Worm (Caenorhabditis elegans) whole organism, L2 larva: ENCODE results near the gene srh-200.

ENCODE experiments used
- C34F6.9 ChIP-seq: fragments of 150-350 bp; optimal IDR thresholded peaks from 2 replicates; lab custom pipeline; 2014; ENCODE audit warnings: missing biosample characterization, missing genetic modification characterization
- F13H6.1 ChIP-seq: sonication (generic microtip); optimal IDR thresholded peaks from 2 replicates; lab custom pipeline; 2016; ENCODE audit warnings: missing genetic modification characterization, missing compliant biosample characterization
- R02D3.7 ChIP-seq: fragments of 150-350 bp; optimal IDR thresholded peaks from 2 replicates; lab custom pipeline; 2014; ENCODE audit warnings: missing biosample characterization, missing genetic modification characterization
- Y55F3AM.14 ChIP-seq: fragments of 200-800 bp; sonication (Bioruptor generic); optimal IDR thresholded peaks from 2 replicates; lab custom pipeline; 2018; ENCODE audit warnings: mild to moderate bottlenecking, missing genetic modification characterization, missing compliant biosample characterization
- ZK546.5 ChIP-seq: sonication (generic microtip); optimal IDR thresholded peaks from 2 replicates; lab custom pipeline; 2017; ENCODE audit warnings: missing biosample characterization, missing genetic modification characterization
- ama-1 ChIP-seq: fragments of 150-350 bp; optimal IDR thresholded peaks from 2 replicates; lab custom pipeline; 2018; ENCODE audit warnings: inconsistent platforms
- ceh-82 ChIP-seq: fragments of 150-350 bp; optimal IDR thresholded peaks from 2 replicates; lab custom pipeline; 2014; ENCODE audit warnings: missing biosample characterization, missing genetic modification characterization
- crh-2 ChIP-seq: sonication (generic microtip); optimal IDR thresholded peaks from 2 replicates; lab custom pipeline; 2017; ENCODE audit warnings: missing biosample characterization, missing genetic modification characterization
- dmd-4 ChIP-seq: sonication (generic microtip); optimal IDR thresholded peaks from 2 replicates; lab custom pipeline; 2017; ENCODE audit warnings: missing biosample characterization, missing genetic modification characterization
- egl-27 ChIP-seq: sonication (generic microtip); optimal IDR thresholded peaks from 3 replicates; lab custom pipeline; 2017; ENCODE audit warnings: missing biosample characterization, missing genetic modification reagents, missing genetic modification characterization
- elt-1 ChIP-seq: fragments of 150-350 bp; optimal IDR thresholded peaks from 2 replicates; lab custom pipeline; 2014; ENCODE audit warnings: missing biosample characterization, missing genetic modification characterization
- fos-1 ChIP-seq: fragments of 150-350 bp; optimal IDR thresholded peaks from 2 replicates; lab custom pipeline; 2014; ENCODE audit warnings: missing biosample characterization, missing genetic modification characterization
- lin-11 ChIP-seq: fragments of 150-350 bp; sonication (generic microtip); optimal IDR thresholded peaks from 2 replicates; lab custom pipeline; 2014; ENCODE audit warnings: missing biosample characterization, missing genetic modification characterization, inconsistent platforms, mixed read lengths
- lin-13 ChIP-seq: fragments of 150-350 bp; optimal IDR thresholded peaks from 2 replicates; lab custom pipeline; 2014; ENCODE audit warnings: missing biosample characterization, missing genetic modification reagents, missing genetic modification characterization
- lin-39 ChIP-seq: fragments of 150-350 bp; optimal IDR thresholded peaks from 2 replicates; lab custom pipeline; 2014; ENCODE audit warnings: missing biosample characterization, missing genetic modification reagents, missing genetic modification characterization
- lsy-2 ChIP-seq, 2 experiments: fragments of 150-350 bp in 1 of 2; sonication (generic microtip) in 1 of 2; optimal IDR thresholded peaks; 2 replicates each; lab custom pipeline; 2014 to 2017; ENCODE audit warnings: missing biosample characterization in 2 of 2, missing genetic modification characterization in 2 of 2
- mab-5 ChIP-seq: fragments of 150-350 bp; optimal IDR thresholded peaks from 2 replicates; lab custom pipeline; 2014; ENCODE audit warnings: missing biosample characterization, missing genetic modification characterization
- mbf-1 ChIP-seq: sonication (generic microtip); optimal IDR thresholded peaks from 2 replicates; lab custom pipeline; 2017; ENCODE audit warnings: missing biosample characterization, missing genetic modification characterization
- nhr-10 ChIP-seq: sonication (generic microtip); optimal IDR thresholded peaks from 2 replicates; lab custom pipeline; 2017; ENCODE audit warnings: missing biosample characterization, missing genetic modification characterization
- nhr-12 ChIP-seq: fragments of 150-350 bp; optimal IDR thresholded peaks from 2 replicates; lab custom pipeline; 2014; ENCODE audit warnings: missing biosample characterization, missing genetic modification characterization
- nhr-129 ChIP-seq: fragments of 150-350 bp; optimal IDR thresholded peaks from 2 replicates; lab custom pipeline; 2014; ENCODE audit warnings: missing biosample characterization, missing genetic modification characterization
- nhr-21 ChIP-seq: fragments of 150-350 bp; optimal IDR thresholded peaks from 2 replicates; lab custom pipeline; 2014; ENCODE audit warnings: missing biosample characterization, missing genetic modification characterization
- nhr-23 ChIP-seq: fragments of 150-350 bp; optimal IDR thresholded peaks from 2 replicates; lab custom pipeline; 2014; ENCODE audit warnings: missing biosample characterization, missing genetic modification reagents, missing genetic modification characterization
- nhr-237 ChIP-seq: fragments of 150-350 bp; optimal IDR thresholded peaks from 2 replicates; lab custom pipeline; 2014; ENCODE audit warnings: missing biosample characterization, missing genetic modification characterization
- nhr-6 ChIP-seq: fragments of 150-350 bp; optimal IDR thresholded peaks from 2 replicates; lab custom pipeline; 2014; ENCODE audit warnings: missing biosample characterization, missing genetic modification characterization
- nhr-77 ChIP-seq: fragments of 150-350 bp; optimal IDR thresholded peaks from 2 replicates; lab custom pipeline; 2014; ENCODE audit warnings: missing biosample characterization, missing genetic modification characterization
- peb-1 ChIP-seq: fragments of 150-350 bp; optimal IDR thresholded peaks from 2 replicates; lab custom pipeline; 2014; ENCODE audit warnings: missing biosample characterization, missing genetic modification characterization
- sem-4 ChIP-seq: fragments of 150-350 bp; optimal IDR thresholded peaks from 2 replicates; lab custom pipeline; 2014; ENCODE audit warnings: missing biosample characterization, missing genetic modification reagents, missing genetic modification characterization
- skn-1 ChIP-seq: sonication (generic microtip); optimal IDR thresholded peaks from 2 replicates; lab custom pipeline; 2017; ENCODE audit warnings: missing biosample characterization, missing genetic modification characterization
- sma-9 ChIP-seq, 2 experiments: fragments of 150-350 bp in 1 of 2; sonication (generic microtip) in 1 of 2; optimal IDR thresholded peaks; 2 replicates each; lab custom pipeline; 2014 to 2016; ENCODE audit warnings: missing genetic modification characterization in 2 of 2, mild to moderate bottlenecking in 1 of 2, missing biosample characterization in 1 of 2, missing compliant biosample characterization in 1 of 2, missing genetic modification reagents in 1 of 2, moderate library complexity in 1 of 2
- snpc-4 ChIP-seq: fragments of 150-350 bp; optimal IDR thresholded peaks from 2 replicates; lab custom pipeline; 2014; ENCODE audit warnings: missing biosample characterization, missing genetic modification characterization
- unc-39 ChIP-seq: fragments of 150-350 bp; optimal IDR thresholded peaks from 2 replicates; lab custom pipeline; 2014; ENCODE audit warnings: missing biosample characterization, missing genetic modification characterization
- unc-55 ChIP-seq: fragments of 150-350 bp; sonication (generic microtip); optimal IDR thresholded peaks from 3 replicates; lab custom pipeline; 2014; ENCODE audit warnings: missing biosample characterization, missing genetic modification reagents, missing genetic modification characterization
- zag-1 ChIP-seq: fragments of 150-350 bp; optimal IDR thresholded peaks from 2 replicates; lab custom pipeline; 2014; ENCODE audit warnings: missing biosample characterization, missing genetic modification characterization
- ztf-1 ChIP-seq: fragments of 200-800 bp; sonication (Bioruptor generic); conservative IDR thresholded peaks from 2 replicates; pipeline ENCODE4 v1.3.6; 2022; ENCODE audit warnings: missing genetic modification characterization, missing compliant biosample characterization

Gene srh-200

DNA sequence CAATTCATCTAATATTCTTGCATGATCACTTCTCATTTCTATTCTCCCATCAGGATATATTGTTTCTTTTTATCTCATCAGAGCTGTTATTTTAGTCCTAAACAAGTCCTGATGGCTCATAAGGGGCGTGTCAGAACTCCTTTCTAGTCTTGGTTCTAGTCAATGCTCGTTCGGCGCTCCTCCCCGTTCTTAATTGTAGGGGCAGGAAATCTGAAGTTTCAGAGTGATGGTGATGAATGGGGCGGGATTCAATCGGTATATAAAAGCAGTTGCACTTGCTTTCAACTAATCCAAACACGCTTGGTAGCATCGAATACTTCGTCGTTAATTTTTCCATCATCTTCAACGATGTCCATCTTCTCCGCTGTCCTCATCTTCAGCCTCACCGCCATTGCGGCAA lies 18.8 kb upstream of the srh-200 start, which contains the start of gene C12D5.4:
C12D5.4 (plus strand) TSS at position 301 of the 400 bp plus-strand sequence.
- TF ChIP-seq unc-39 (tag; lab: Kevin White, UChicago): no peak
- TF ChIP-seq fos-1 (tag; lab: Kevin White, UChicago): no peak
- no peak for TF ChIP-seq lsy-2 (tag; optimal IDR thresholded peaks at IDR 0.05; lab: Kevin White, UChicago)
- TF ChIP-seq egl-27 (tag; lab: Kevin White, UChicago): no peak
- TF ChIP-seq peb-1 (tag; lab: Kevin White, UChicago): no peak
- no peak for TF ChIP-seq nhr-6 (tag; lab: Kevin White, UChicago)
- TF ChIP-seq crh-2 (tag; lab: Kevin White, UChicago): no peak
- TF ChIP-seq nhr-10: no peak
- no peak for TF ChIP-seq zag-1 (tag; lab: Kevin White, UChicago)
- no peak for TF ChIP-seq ztf-1
- TF ChIP-seq lin-11 (tag; lab: Kevin White, UChicago): no peak
- no peak for TF ChIP-seq ZK546.5
- no peak for TF ChIP-seq nhr-12 (tag; lab: Kevin White, UChicago)
- TF ChIP-seq snpc-4 (tag; lab: Kevin White, UChicago): no peak
- no peak for TF ChIP-seq unc-55 (GFP tag; lab: Kevin White, UChicago)

DNA sequence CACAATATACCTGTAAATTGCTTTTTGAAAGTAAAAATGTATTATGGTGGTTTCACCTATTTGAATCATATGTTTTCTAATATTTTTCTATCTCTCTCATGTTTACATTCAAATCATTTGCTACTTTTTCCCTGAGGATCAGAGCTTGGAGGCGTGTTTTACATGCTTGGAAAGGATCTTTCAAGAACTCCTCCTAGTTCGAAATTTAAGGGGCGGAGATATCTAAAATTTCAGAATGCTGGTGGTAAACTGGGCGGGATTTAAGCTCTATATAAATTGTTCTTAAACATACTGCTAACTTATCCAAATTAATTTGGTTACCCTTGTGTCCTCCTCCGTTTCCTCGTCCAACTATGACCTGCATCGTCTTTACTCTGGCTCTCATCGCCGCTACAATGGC lies 14.5 kb upstream of the srh-200 start, which contains the start of gene C12D5.5:
C12D5.5 (plus strand) TSS at position 301 of the 400 bp plus-strand sequence.
- no peak for TF ChIP-seq C34F6.9 (tag; lab: Kevin White, UChicago)
- no peak for TF ChIP-seq nhr-77
- no peak for TF ChIP-seq sma-9 (GFP tag; optimal IDR thresholded peaks at IDR 0.05; lab: Kevin White, UChicago)
- TF ChIP-seq sma-9 (tag; optimal IDR thresholded peaks at IDR 0.05; lab: Kevin White, UChicago): no peak
- no peak for TF ChIP-seq F13H6.1
- TF ChIP-seq mbf-1 (tag; lab: Kevin White, UChicago): no peak
- TF ChIP-seq unc-55 (GFP tag; lab: Kevin White, UChicago): no peak
- no peak for TF ChIP-seq ztf-1
- TF ChIP-seq lin-13 (GFP tag; lab: Kevin White, UChicago): no peak
- no peak for TF ChIP-seq skn-1 (tag; lab: Kevin White, UChicago)
- no peak for TF ChIP-seq nhr-10
- TF ChIP-seq zag-1 (tag; lab: Kevin White, UChicago): no peak
- no peak for TF ChIP-seq crh-2 (tag; lab: Kevin White, UChicago)
- no peak for TF ChIP-seq nhr-237 (tag; lab: Kevin White, UChicago)
- TF ChIP-seq nhr-6 (tag; lab: Kevin White, UChicago): no peak
- TF ChIP-seq nhr-129: no peak
- no peak for TF ChIP-seq peb-1 (tag; lab: Kevin White, UChicago)
- no peak for TF ChIP-seq mab-5 (tag; lab: Kevin White, UChicago)

DNA sequence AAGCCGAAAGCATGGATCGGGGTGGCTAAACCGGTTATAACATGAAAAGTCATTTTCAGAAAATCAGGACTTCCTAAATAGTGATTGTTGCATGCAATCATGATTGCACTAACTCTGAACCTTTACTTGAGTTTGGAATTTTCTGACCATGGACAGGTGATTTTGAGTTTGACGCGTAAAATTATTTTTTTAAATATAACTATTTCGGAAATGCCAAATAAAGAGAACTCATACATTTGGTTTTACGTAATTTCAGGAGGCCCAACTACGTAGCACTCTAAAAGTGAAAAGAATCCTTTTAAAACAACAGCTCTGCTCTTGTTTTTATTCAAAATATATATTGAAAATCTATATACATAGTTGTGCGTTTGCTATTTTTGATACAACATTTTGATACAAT lies 1.7 kb downstream of the srh-200 start, which contains the start of gene srh-234:
srh-234 (minus strand) TSS at position 101 of the 400 bp plus-strand sequence.
- TF ChIP-seq mab-5 (tag; lab: Kevin White, UChicago) (no peak), lin-39 (no peak), lin-13 (GFP tag; lab: Kevin White, UChicago) (no peak), nhr-23 (tag; lab: Kevin White, UChicago) (no peak), sma-9 (GFP tag; optimal IDR thresholded peaks at IDR 0.05; lab: Kevin White, UChicago) (no peak), sma-9 (tag; optimal IDR thresholded peaks at IDR 0.05; lab: Kevin White, UChicago) (no peak)

DNA sequence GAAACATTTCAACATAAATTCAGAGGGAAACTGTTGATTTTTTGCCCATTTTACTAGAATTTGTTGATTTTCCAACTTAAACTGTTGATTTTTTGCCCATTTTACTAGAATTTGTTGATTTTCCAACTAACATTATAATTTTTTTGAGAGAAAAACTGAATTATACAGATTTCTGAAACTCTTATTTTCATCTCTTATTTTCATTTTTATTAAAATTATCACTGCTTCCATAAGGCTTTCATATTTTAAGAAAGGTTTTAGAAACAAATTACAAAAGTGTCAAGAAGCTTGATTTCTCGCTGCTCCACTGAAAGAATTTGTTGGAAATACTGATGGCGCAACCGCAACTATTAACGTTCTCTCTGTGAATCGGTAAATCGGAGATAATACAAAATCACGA lies 3.5 kb downstream of the srh-200 start:
- no peak for TF ChIP-seq nhr-12 (tag; lab: Kevin White, UChicago)
- no peak for TF ChIP-seq crh-2 (tag; lab: Kevin White, UChicago)
- TF ChIP-seq mab-5 (tag; lab: Kevin White, UChicago): no peak
- TF ChIP-seq ZK546.5: no peak
- TF ChIP-seq nhr-21: no peak
- TF ChIP-seq zag-1 (tag; lab: Kevin White, UChicago): no peak
- TF ChIP-seq sem-4: no peak
- TF ChIP-seq C34F6.9 (tag; lab: Kevin White, UChicago): no peak
- no peak for TF ChIP-seq mbf-1 (tag; lab: Kevin White, UChicago)
- no peak for TF ChIP-seq egl-27 (tag; lab: Kevin White, UChicago)
- no peak for TF ChIP-seq elt-1 (tag; lab: Kevin White, UChicago)
- TF ChIP-seq dmd-4 (tag; lab: Kevin White, UChicago): no peak
- no peak for TF ChIP-seq ztf-1
- no peak for TF ChIP-seq lin-13 (GFP tag; lab: Kevin White, UChicago)
- TF ChIP-seq ama-1: no peak
- no peak for TF ChIP-seq Y55F3AM.14 (GFP tag; lab: Kevin White, UChicago)
- TF ChIP-seq R02D3.7: no peak
- no peak for TF ChIP-seq ceh-82 (tag; lab: Kevin White, UChicago)
